Worm (Caenorhabditis elegans) whole organism, L1 larva: ENCODE results near the gene C43H6.12.

Source experiments
- dpl-1 ChIP-seq, 3 experiments: fragments of 150-350 bp in 2 of 3; sonication (generic microtip) in 1 of 3; optimal IDR thresholded peaks; 2 replicates each; lab custom pipeline; 2014 to 2017; ENCODE audit warnings: missing biosample characterization in 3 of 3, missing genetic modification characterization in 3 of 3, missing genetic modification reagents in 3 of 3
- elt-2 ChIP-seq: sonication (generic microtip); optimal IDR thresholded peaks from 2 replicates; lab custom pipeline; 2016; ENCODE audit warnings: missing genetic modification characterization, mild to moderate bottlenecking, inconsistent platforms, missing compliant biosample characterization, missing genetic modification reagents
- fos-1 ChIP-seq: fragments of 150-350 bp; optimal IDR thresholded peaks from 2 replicates; lab custom pipeline; 2014; ENCODE audit warnings: missing biosample characterization, missing genetic modification characterization
- mep-1 ChIP-seq: fragments of 150-350 bp; optimal IDR thresholded peaks from 2 replicates; lab custom pipeline; 2014; ENCODE audit warnings: missing biosample characterization, missing genetic modification characterization
- nhr-28 ChIP-seq: fragments of 150-350 bp; optimal IDR thresholded peaks from 2 replicates; lab custom pipeline; 2014; ENCODE audit warnings: missing biosample characterization, missing genetic modification characterization
- nhr-90 ChIP-seq: sonication (generic microtip); optimal IDR thresholded peaks from 2 replicates; lab custom pipeline; 2016; ENCODE audit warnings: mild to moderate bottlenecking, missing genetic modification characterization, missing compliant biosample characterization; ENCODE audit not compliant: poor library complexity
- swsn-7 ChIP-seq: sonication (generic microtip); optimal IDR thresholded peaks from 2 replicates; lab custom pipeline; 2016; ENCODE audit warnings: missing genetic modification characterization, missing compliant biosample characterization
- zag-1 ChIP-seq: fragments of 150-350 bp; optimal IDR thresholded peaks from 2 replicates; lab custom pipeline; 2014; ENCODE audit warnings: missing biosample characterization, missing genetic modification characterization
- zip-4 ChIP-seq: fragments of 200-800 bp; sonication (Bioruptor generic); optimal IDR thresholded peaks from 2 replicates; lab custom pipeline; 2018; ENCODE audit warnings: mild to moderate bottlenecking, missing genetic modification characterization, moderate library complexity, missing compliant biosample characterization

- TF ChIP-seq nhr-90 (no peak), swsn-7 (tag; lab: Kevin White, UChicago) (no peak), nhr-28 (tag; lab: Kevin White, UChicago) (no peak), zip-4 (GFP tag; lab: Kevin White, UChicago) (no peak), dpl-1 (GFP tag; optimal IDR thresholded peaks at IDR 0.05; lab: Kevin White, UChicago) (no peak), fos-1 (no peak), mep-1 (tag; lab: Kevin White, UChicago) (no peak), zag-1 (tag; lab: Kevin White, UChicago) (no peak), elt-2 (tag; lab: Kevin White, UChicago) (no peak)
Observed at ce11 chrX:2409243-2409741, at the start of gene C43H6.12, which contains the start of gene trpp-12.
